Worm (Caenorhabditis elegans) whole organism, young adult: ENCODE results near the gene Y75B8A.37.

Experiments
- F49E8.2 ChIP-seq: sonication (generic microtip); optimal IDR thresholded peaks from 3 replicates; lab custom pipeline; 2017; ENCODE audit warnings: missing genetic modification characterization, mild to moderate bottlenecking, missing compliant biosample characterization, antibody characterized with exemption, moderate library complexity; ENCODE audit not compliant: insufficient read depth
- snpc-4 ChIP-seq, 5 experiments: fragments of 150-350 bp in 1 of 5; sonication (generic microtip) in 4 of 5; optimal IDR thresholded peaks; 2 replicates each; lab custom pipeline; 2014 to 2018; ENCODE audit warnings: missing genetic modification characterization in 5 of 5, missing biosample characterization in 3 of 5, antibody characterized with exemption in 2 of 5, mild to moderate bottlenecking in 2 of 5, missing compliant biosample characterization in 2 of 5, missing genotype in 2 of 5, moderate library complexity in 2 of 5, missing genetic modification reagents in 1 of 5
- tlf-1 ChIP-seq: fragments of 200-800 bp; sonication (Bioruptor generic); optimal IDR thresholded peaks from 2 replicates; lab custom pipeline; 2018; ENCODE audit warnings: mild to moderate bottlenecking, missing genetic modification characterization, missing compliant biosample characterization

DNA sequence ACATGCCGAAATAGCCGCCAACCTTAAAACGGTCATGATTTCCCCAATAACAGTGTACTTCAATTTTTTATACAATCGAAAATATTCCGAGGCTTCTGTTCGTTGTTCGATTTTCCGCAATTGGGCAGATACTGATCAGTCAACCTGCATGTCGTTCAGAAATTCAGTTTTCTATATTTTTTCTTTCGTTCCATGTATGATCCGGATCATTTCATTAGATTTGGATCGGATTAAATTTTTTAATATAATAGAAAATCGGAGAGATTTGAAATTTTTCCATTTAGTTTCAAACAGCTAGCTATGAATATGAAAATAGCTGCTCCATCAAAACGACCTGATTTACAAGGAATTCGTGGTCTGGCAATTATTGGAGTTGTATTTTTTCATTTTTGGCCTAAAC, at the start of gene Y75B8A.37:
- TF ChIP-seq snpc-4 (GFP tag; optimal IDR thresholded peaks at IDR 0.05; lab: Kevin White, UChicago): no peak
- TF ChIP-seq snpc-4 (tag; optimal IDR thresholded peaks at IDR 0.05; lab: Kevin White, UChicago): no peak
- TF ChIP-seq tlf-1 (GFP tag; lab: Kevin White, UChicago): no peak
- TF ChIP-seq F49E8.2: no peak
